Fruit fly (Drosophila melanogaster) whole organism, embryonic: ENCODE measurements around the gene CG5768.

ENCODE experiments used
- Antp ChIP-seq: fragments of 200-800 bp; sonication (Bioruptor generic); optimal IDR thresholded peaks from 3 replicates; lab custom pipeline; 2016; ENCODE audit warnings: missing biosample characterization, missing genetic modification characterization
- CG11723 ChIP-seq: fragments of 200-800 bp; sonication (Bioruptor generic); optimal IDR thresholded peaks from 2 replicates; lab custom pipeline; 2017; ENCODE audit warnings: missing biosample characterization, mild to moderate bottlenecking, missing genetic modification characterization
- NFAT ChIP-seq: fragments of 200-800 bp; sonication (Bioruptor generic); IDR thresholded peaks from 2 replicates; pipeline ENCODE4 v1.3.6; 2022; ENCODE audit warnings: missing biosample characterization, missing genetic modification characterization
- chif ChIP-seq, 2 experiments: fragments of 200-800 bp; sonication (Bioruptor generic); optimal IDR thresholded peaks; 3 replicates each; lab custom pipeline; 2016; ENCODE audit warnings: missing biosample characterization in 2 of 2, missing genetic modification characterization in 2 of 2
- dati ChIP-seq: fragments of 200-800 bp; sonication (Bioruptor generic); IDR thresholded peaks from 2 replicates; pipeline ENCODE4 v1.3.6; 2022; ENCODE audit warnings: missing biosample characterization, missing genetic modification characterization
- exex ChIP-seq: fragments of 200-800 bp; sonication (Bioruptor generic); optimal IDR thresholded peaks from 4 replicates; lab custom pipeline; 2018; ENCODE audit warnings: missing biosample characterization, mild to moderate bottlenecking, missing genetic modification characterization, moderate library complexity
- h ChIP-seq: fragments of >200 bp; optimal IDR thresholded peaks from 2 replicates; lab custom pipeline; 2017
- hth ChIP-seq: fragments of >200 bp; optimal IDR thresholded peaks from 2 replicates; lab custom pipeline; 2017; ENCODE audit warnings: inconsistent platforms
- p53 ChIP-seq: fragments of 200-800 bp; sonication (Bioruptor generic); optimal IDR thresholded peaks from 2 replicates; lab custom pipeline; 2016; ENCODE audit warnings: missing biosample characterization, missing genetic modification characterization
- sima ChIP-seq: fragments of 200-800 bp; sonication (Bioruptor generic); optimal IDR thresholded peaks from 2 replicates; lab custom pipeline; 2016; ENCODE audit warnings: missing biosample characterization, missing genetic modification characterization

- no peak for TF ChIP-seq Antp (GFP tag; lab: Kevin White, UChicago)
- no peak for TF ChIP-seq chif (GFP tag; optimal IDR thresholded peaks at IDR 0.05; lab: Kevin White, UChicago)
- no peak for TF ChIP-seq h (lab: Kevin White, UChicago)
- TF ChIP-seq sima (GFP tag; lab: Kevin White, UChicago) = no peak
- no peak for TF ChIP-seq dati (GFP tag; lab: Robert Waterston, UW)
- no peak for TF ChIP-seq p53 (GFP tag; lab: Kevin White, UChicago)
- TF ChIP-seq hth (lab: Kevin White, UChicago) = no peak
- no peak for TF ChIP-seq NFAT (GFP tag; lab: Robert Waterston, UW)
- TF ChIP-seq exex (tag; lab: Kevin White, UChicago) = no peak
- TF ChIP-seq CG11723 (GFP tag; lab: Kevin White, UChicago) = no peak
Measured at dm6 chr3R:24364880-24365604, 25.1 kb downstream of the CG5768 start, which contains the start of the genes CG17784 and CG13613.
